Fruit fly (Drosophila melanogaster) whole organism, embryonic: ENCODE measurements around the gene CG7164.

Source experiments
- CG1529 ChIP-seq: fragments of 200-800 bp; sonication (Bioruptor generic); optimal IDR thresholded peaks from 3 replicates; lab custom pipeline; 2018; ENCODE audit warnings: missing biosample characterization, missing genetic modification characterization
- CG1647 ChIP-seq: fragments of 200-800 bp; sonication (Bioruptor generic); optimal IDR thresholded peaks from 3 replicates; lab custom pipeline; 2016; ENCODE audit warnings: missing biosample characterization, missing genetic modification characterization
- CG16813 ChIP-seq: fragments of 200-800 bp; sonication (Bioruptor generic); IDR thresholded peaks from 3 replicates; pipeline ENCODE4 v1.3.6; 2022; ENCODE audit warnings: missing biosample characterization, missing genetic modification characterization; ENCODE audit not compliant: partially characterized antibody
- CG17568 ChIP-seq: fragments of 200-800 bp; sonication (Bioruptor generic); optimal IDR thresholded peaks from 2 replicates; lab custom pipeline; 2018; ENCODE audit warnings: missing biosample characterization, mild to moderate bottlenecking, missing genetic modification characterization, moderate library complexity
- CG18262 ChIP-seq: fragments of 200-800 bp; optimal IDR thresholded peaks from 3 replicates; lab custom pipeline; 2019; ENCODE audit warnings: missing biosample characterization, mild to moderate bottlenecking, missing genetic modification characterization, moderate library complexity
- CG2202 ChIP-seq: fragments of 200-800 bp; sonication (Bioruptor generic); optimal IDR thresholded peaks from 2 replicates; lab custom pipeline; 2018; ENCODE audit warnings: missing biosample characterization, mild to moderate bottlenecking, missing genetic modification characterization
- CG31365 ChIP-seq: fragments of 200-800 bp; sonication (Bioruptor generic); optimal IDR thresholded peaks from 2 replicates; lab custom pipeline; 2018; ENCODE audit warnings: missing biosample characterization, mild to moderate bottlenecking, missing genetic modification characterization
- CG3163 ChIP-seq: fragments of 200-800 bp; sonication (Bioruptor generic); optimal IDR thresholded peaks from 3 replicates; lab custom pipeline; 2016; ENCODE audit warnings: missing biosample characterization, missing genetic modification characterization
- CG34422 ChIP-seq: fragments of 200-800 bp; sonication (Bioruptor generic); IDR thresholded peaks from 3 replicates; pipeline ENCODE4 v1.3.6; 2022; ENCODE audit warnings: missing biosample characterization, missing genetic modification characterization
- CG3838 ChIP-seq: fragments of 200-800 bp; sonication (Bioruptor generic); optimal IDR thresholded peaks from 3 replicates; lab custom pipeline; 2016; ENCODE audit warnings: missing biosample characterization, missing genetic modification characterization
- CG4820 ChIP-seq: fragments of 200-800 bp; sonication (Bioruptor generic); optimal IDR thresholded peaks from 3 replicates; lab custom pipeline; 2016; ENCODE audit warnings: missing biosample characterization, missing genetic modification characterization
- CG4854 ChIP-seq: fragments of 200-800 bp; sonication (Bioruptor generic); optimal IDR thresholded peaks from 2 replicates; lab custom pipeline; 2016; ENCODE audit warnings: missing biosample characterization, missing genetic modification characterization, inconsistent platforms
- CG7372 ChIP-seq: fragments of 200-800 bp; sonication (Bioruptor generic); IDR thresholded peaks from 2 replicates; pipeline ENCODE4 v1.3.6; 2022; ENCODE audit warnings: missing biosample characterization, missing genetic modification characterization
- CG7839 ChIP-seq: fragments of 200-800 bp; sonication (Bioruptor generic); optimal IDR thresholded peaks from 3 replicates; lab custom pipeline; 2018; ENCODE audit warnings: missing biosample characterization, mild to moderate bottlenecking, missing genetic modification characterization, moderate library complexity
- CG7987 ChIP-seq: fragments of 200-800 bp; sonication (Bioruptor generic); optimal IDR thresholded peaks from 2 replicates; lab custom pipeline; 2018; ENCODE audit warnings: missing biosample characterization, mild to moderate bottlenecking, missing genetic modification characterization, moderate library complexity
- CG9727 ChIP-seq: fragments of 200-800 bp; sonication (Bioruptor generic); optimal IDR thresholded peaks from 3 replicates; lab custom pipeline; 2017; ENCODE audit warnings: missing biosample characterization, mild to moderate bottlenecking, missing genetic modification characterization
- CG9817 ChIP-seq: fragments of 200-800 bp; sonication (Bioruptor generic); optimal IDR thresholded peaks from 2 replicates; lab custom pipeline; 2018; ENCODE audit warnings: missing biosample characterization, mild to moderate bottlenecking, missing genetic modification characterization, moderate library complexity
- Dfd ChIP-seq, 2 experiments: fragments of >200 bp; optimal IDR thresholded peaks; 2 replicates each; lab custom pipeline; 2017; ENCODE audit warnings: missing biosample characterization in 2 of 2, missing genetic modification characterization in 2 of 2
- E2f1 ChIP-seq: fragments of 200-800 bp; sonication (Bioruptor generic); IDR thresholded peaks from 2 replicates; pipeline ENCODE4 v1.3.6; 2022; ENCODE audit warnings: missing biosample characterization, missing genetic modification characterization
- HLH54F ChIP-seq: fragments of 200-800 bp; sonication (Bioruptor generic); optimal IDR thresholded peaks from 3 replicates; lab custom pipeline; 2016; ENCODE audit warnings: missing biosample characterization, missing genetic modification characterization
- Hsf ChIP-seq: fragments of 200-800 bp; sonication (Bioruptor generic); optimal IDR thresholded peaks from 3 replicates; lab custom pipeline; 2016; ENCODE audit warnings: missing biosample characterization, missing genetic modification characterization
- Mrtf ChIP-seq: fragments of 200-800 bp; sonication (Bioruptor generic); IDR thresholded peaks from 3 replicates; pipeline ENCODE4 v1.3.6; 2022; ENCODE audit warnings: missing biosample characterization, missing genetic modification characterization
- Nf-YB ChIP-seq: fragments of 200-800 bp; sonication (Bioruptor generic); optimal IDR thresholded peaks from 3 replicates; lab custom pipeline; 2019; ENCODE audit warnings: missing biosample characterization, mild to moderate bottlenecking, missing genetic modification characterization, moderate library complexity
- Poxn ChIP-seq: fragments of 200-800 bp; sonication (Bioruptor generic); IDR thresholded peaks from 2 replicates; pipeline ENCODE4 v1.3.6; 2022; ENCODE audit warnings: missing biosample characterization, missing genetic modification characterization
- Scr ChIP-seq: fragments of 200-800 bp; sonication (Bioruptor generic); IDR thresholded peaks from 2 replicates; pipeline ENCODE4 v1.3.6; 2022; ENCODE audit warnings: missing biosample characterization, missing genetic modification characterization; ENCODE audit not compliant: partially characterized antibody
- Sry-β ChIP-seq: fragments of 200-800 bp; sonication (Bioruptor generic); optimal IDR thresholded peaks from 2 replicates; lab custom pipeline; 2018; ENCODE audit warnings: missing biosample characterization, mild to moderate bottlenecking, missing genetic modification characterization, moderate library complexity
- Usf ChIP-seq: fragments of 200-800 bp; sonication (Bioruptor generic); optimal IDR thresholded peaks from 2 replicates; lab custom pipeline; 2017; ENCODE audit warnings: missing genotype, missing biosample characterization, missing genetic modification characterization
- YL-1 ChIP-seq: fragments of 200-800 bp; sonication (Bioruptor generic); optimal IDR thresholded peaks from 3 replicates; lab custom pipeline; 2017; ENCODE audit warnings: missing biosample characterization, mild to moderate bottlenecking, missing genetic modification characterization
- ap ChIP-seq: fragments of 200-800 bp; sonication (Bioruptor generic); IDR thresholded peaks from 2 replicates; pipeline ENCODE4 v1.3.6; 2022; ENCODE audit warnings: missing biosample characterization, missing genetic modification characterization
- bigmax ChIP-seq: fragments of 200-800 bp; sonication (Bioruptor generic); optimal IDR thresholded peaks from 2 replicates; lab custom pipeline; 2018; ENCODE audit warnings: missing biosample characterization, mild to moderate bottlenecking, missing genetic modification characterization
- bowl ChIP-seq: fragments of 200-800 bp; sonication (Bioruptor generic); IDR thresholded peaks from 2 replicates; pipeline ENCODE4 v1.3.6; 2022; ENCODE audit warnings: missing biosample characterization, missing genetic modification characterization
- br ChIP-seq: fragments of >200 bp; optimal IDR thresholded peaks from 2 replicates; lab custom pipeline; 2017
- dimm ChIP-seq: fragments of 200-800 bp; sonication (Bioruptor generic); IDR thresholded peaks from 2 replicates; pipeline ENCODE4 v1.3.6; 2022; ENCODE audit warnings: missing biosample characterization, missing genetic modification characterization
- ems ChIP-seq: fragments of 200-800 bp; sonication (Bioruptor generic); optimal IDR thresholded peaks from 3 replicates; lab custom pipeline; 2016; ENCODE audit warnings: missing biosample characterization, missing genetic modification characterization
- esg ChIP-seq: fragments of 200-800 bp; sonication (Bioruptor generic); conservative IDR thresholded peaks from 2 replicates; pipeline ENCODE4 v1.3.6; 2022; ENCODE audit warnings: missing biosample characterization, missing genetic modification characterization
- fd96Cb ChIP-seq: fragments of 200-800 bp; sonication (Bioruptor generic); optimal IDR thresholded peaks from 2 replicates; lab custom pipeline; 2018; ENCODE audit warnings: missing biosample characterization, mild to moderate bottlenecking, missing genetic modification characterization, moderate library complexity
- gcm2 ChIP-seq: fragments of 200-800 bp; sonication (Bioruptor generic); optimal IDR thresholded peaks from 2 replicates; lab custom pipeline; 2016; ENCODE audit warnings: missing biosample characterization, missing genetic modification characterization
- gem ChIP-seq: fragments of 200-800 bp; sonication (Bioruptor generic); optimal IDR thresholded peaks from 2 replicates; lab custom pipeline; 2019; ENCODE audit warnings: missing biosample characterization, mild to moderate bottlenecking, missing genetic modification characterization, moderate library complexity
- grau ChIP-seq: fragments of 200-800 bp; optimal IDR thresholded peaks from 3 replicates; lab custom pipeline; 2019; ENCODE audit warnings: missing biosample characterization, mild to moderate bottlenecking, missing genetic modification characterization, moderate library complexity
- ham ChIP-seq: fragments of 200-800 bp; sonication (Bioruptor generic); IDR thresholded peaks from 2 replicates; pipeline ENCODE4 v1.3.6; 2022; ENCODE audit warnings: missing biosample characterization, missing genetic modification characterization
- hth ChIP-seq: fragments of >200 bp; optimal IDR thresholded peaks from 2 replicates; lab custom pipeline; 2017; ENCODE audit warnings: inconsistent platforms
- jing ChIP-seq: fragments of 200-800 bp; sonication (Bioruptor generic); optimal IDR thresholded peaks from 2 replicates; lab custom pipeline; 2018; ENCODE audit warnings: missing biosample characterization, mild to moderate bottlenecking, missing genetic modification characterization
- nerfin-1 ChIP-seq: fragments of 200-800 bp; sonication (Bioruptor generic); optimal IDR thresholded peaks from 3 replicates; lab custom pipeline; 2019; ENCODE audit warnings: missing biosample characterization, mild to moderate bottlenecking, missing genetic modification characterization, moderate library complexity
- pan ChIP-seq, 4 experiments: fragments of >200 bp in 3 of 4; fragments of 200-800 bp in 1 of 4; sonication (Bioruptor generic) in 1 of 4; optimal IDR thresholded peaks in 3 of 4; IDR thresholded peaks in 1 of 4; 2 replicates each; pipeline versions ENCODE4 v1.3.6 to Lab custom; 2017 to 2022; ENCODE audit warnings: missing biosample characterization in 2 of 4, missing genetic modification characterization in 2 of 4, mixed read lengths in 1 of 4
- pros ChIP-seq: fragments of 200-800 bp; sonication (Bioruptor generic); optimal IDR thresholded peaks from 3 replicates; lab custom pipeline; 2019; ENCODE audit warnings: missing biosample characterization, mild to moderate bottlenecking, missing genetic modification characterization, moderate library complexity
- so ChIP-seq: fragments of 200-800 bp; sonication (Bioruptor generic); IDR thresholded peaks from 3 replicates; pipeline ENCODE4 v1.3.6; 2022; ENCODE audit warnings: missing biosample characterization, missing genetic modification characterization
- tna ChIP-seq: fragments of 200-800 bp; sonication (Bioruptor generic); IDR thresholded peaks from 2 replicates; pipeline ENCODE4 v1.3.6; 2022; ENCODE audit warnings: missing biosample characterization, missing genetic modification characterization; ENCODE audit not compliant: partially characterized antibody
- toy ChIP-seq: fragments of 200-800 bp; sonication (Bioruptor generic); IDR thresholded peaks from 2 replicates; pipeline ENCODE4 v1.3.6; 2022; ENCODE audit warnings: missing biosample characterization, missing genetic modification characterization
- trem ChIP-seq: fragments of 200-800 bp; optimal IDR thresholded peaks from 3 replicates; lab custom pipeline; 2019; ENCODE audit warnings: missing biosample characterization, mild to moderate bottlenecking, missing genetic modification characterization, moderate library complexity

The CG7164 gene

DNA sequence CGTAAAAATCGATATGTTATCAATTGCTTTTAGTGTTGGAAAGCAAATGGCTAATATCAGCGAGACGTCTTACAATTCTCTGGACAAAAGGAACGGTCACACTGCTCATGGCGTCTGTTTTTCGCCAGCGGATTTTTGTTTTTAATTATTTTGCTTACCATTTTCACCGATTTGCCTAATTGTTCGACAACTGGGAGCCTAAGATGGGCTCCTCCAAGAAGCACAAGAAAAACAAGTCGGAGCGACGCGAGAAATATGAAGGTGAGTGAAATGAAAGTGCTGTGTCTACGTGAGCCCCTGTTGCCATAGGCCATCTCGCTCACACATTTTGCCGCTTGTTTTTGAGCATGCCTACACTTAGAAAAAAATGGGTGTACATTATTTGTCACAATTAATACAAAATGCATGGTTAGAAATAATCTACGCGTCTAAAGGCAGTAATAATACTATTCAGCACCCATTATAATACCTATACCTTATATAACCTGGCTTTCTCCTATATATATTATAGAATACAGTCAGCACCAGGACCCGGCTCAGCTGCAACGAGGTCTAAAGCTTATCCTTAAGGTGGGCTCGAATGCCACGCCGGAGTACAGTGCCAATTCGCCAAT is 1.6 kb downstream of the CG7164 start, which contains the start of gene Brd7-9 (continued):
- TF ChIP-seq grau (tag; lab: Kevin White, UChicago) (peak; percentile 62), ap (GFP tag; lab: Robert Waterston, UW) (peak; percentile 79), CG4820 (GFP tag; lab: Kevin White, UChicago) (peak; percentile 61), so (GFP tag; lab: Robert Waterston, UW) (peak; percentile 90), Scr (GFP tag; lab: Robert Waterston, UW) (peak; percentile 50), CG18262 (tag; lab: Kevin White, UChicago) (peak; percentile 73), CG7987 (GFP tag; lab: Kevin White, UChicago) (peak; percentile 26), Poxn (GFP tag; lab: Robert Waterston, UW) (0 out of 2 replicates have a peak, but pooled peaks have one; percentile 14), CG1647 (GFP tag; lab: Kevin White, UChicago) (no peak), hth (no peak), CG3163 (peak; percentile 13), trem (tag; lab: Kevin White, UChicago) (peak; percentile 27), CG7372 (GFP tag; lab: Robert Waterston, UW) (peak; percentile 24; the same call in 1 of the 2 replicates), ham (0 out of 2 replicates have a peak, but pooled peaks have one; percentile 41), HLH54F (peak; percentile 8), CG34422 (peak; percentile 95), fd96Cb (tag; lab: Kevin White, UChicago) (peak; percentile 70), CG7839 (tag; lab: Kevin White, UChicago) (peak; percentile 78), nerfin-1 (tag; lab: Kevin White, UChicago) (peak; percentile 28), tna (GFP tag; lab: Robert Waterston, UW) (0 out of 2 replicates have a peak, but pooled peaks have one; percentile 36), bigmax (GFP tag; lab: Kevin White, UChicago) (no peak), Mrtf (GFP tag; lab: Robert Waterston, UW) (peak; percentile 35; the same call in 1 of the 3 replicates), CG16813 (peak; percentile 22; the same call in 1 of the 3 replicates), Usf (GFP tag; lab: Kevin White, UChicago) (peak; percentile 15), CG4854 (GFP tag; lab: Kevin White, UChicago) (no peak), CG31365 (tag; lab: Kevin White, UChicago) (peak; percentile 48), CG9727 (GFP tag; lab: Kevin White, UChicago) (peak; percentile 79), E2f1 (GFP tag; lab: Robert Waterston, UW) (peak; percentile 78), gcm2 (GFP tag; lab: Kevin White, UChicago) (no peak), toy (GFP tag; lab: Robert Waterston, UW) (peak; percentile 70), CG9817 (tag; lab: Kevin White, UChicago) (peak; percentile 51), br (lab: Kevin White, UChicago) (no peak), gem (tag; lab: Kevin White, UChicago) (peak; percentile 81), ems (GFP tag; lab: Kevin White, UChicago) (peak; percentile 75), Nf-YB (peak; percentile 36), pan (optimal IDR thresholded peaks at IDR 0.05; lab: Kevin White, UChicago) (no peak), pan (GFP tag; optimal IDR thresholded peaks at IDR 0.05 in 1 of 2, IDR thresholded peaks at IDR 0.05 in 1 of 2) (peak in 1 of 2 experiments; percentile 87), Hsf (peak; percentile 55), CG3838 (GFP tag; lab: Kevin White, UChicago) (peak; percentile 44), pros (GFP tag; lab: Kevin White, UChicago) (no peak), Sry-β (GFP tag; lab: Kevin White, UChicago) (peak; percentile 10), esg (GFP tag; lab: Robert Waterston, UW) (peak; percentile 63), CG1529 (peak; percentile 40), bowl (GFP tag; lab: Robert Waterston, UW) (peak; percentile 55), Dfd (GFP tag; optimal IDR thresholded peaks at IDR 0.05; lab: Kevin White, UChicago) (no peak), CG17568 (GFP tag; lab: Kevin White, UChicago) (peak; percentile 40), dimm (GFP tag; lab: Robert Waterston, UW) (no peak), CG2202 (tag; lab: Kevin White, UChicago) (peak; percentile 55), YL-1 (GFP tag; lab: Kevin White, UChicago) (peak; percentile 88), jing (peak; percentile 28)
